Worm (Caenorhabditis elegans) whole organism, late embryonic: ENCODE data around the gene Y13C8A.1.

Source experiments
- ama-1 ChIP-seq: fragments of 150-350 bp; optimal IDR thresholded peaks from 2 replicates; lab custom pipeline; 2014
- ceh-30 ChIP-seq: fragments of 150-350 bp; optimal IDR thresholded peaks from 2 replicates; lab custom pipeline; 2014; ENCODE audit warnings: missing biosample characterization, missing genetic modification characterization
- dmd-4 ChIP-seq: sonication (generic microtip); optimal IDR thresholded peaks from 2 replicates; lab custom pipeline; 2016; ENCODE audit warnings: borderline replicate concordance, missing genetic modification characterization, missing compliant biosample characterization
- dve-1 ChIP-seq: sonication (generic microtip); optimal IDR thresholded peaks from 2 replicates; lab custom pipeline; 2017; ENCODE audit warnings: antibody characterized with exemption, mild to moderate bottlenecking, missing genetic modification characterization, missing compliant biosample characterization
- lin-11 ChIP-seq: fragments of 200-800 bp; sonication (Bioruptor generic); optimal IDR thresholded peaks from 2 replicates; lab custom pipeline; 2018; ENCODE audit warnings: mild to moderate bottlenecking, missing genetic modification characterization, missing compliant biosample characterization
- mec-3 ChIP-seq: sonication (generic microtip); optimal IDR thresholded peaks from 2 replicates; lab custom pipeline; 2016; ENCODE audit warnings: borderline replicate concordance, missing genetic modification characterization, missing compliant biosample characterization
- nfya-1 ChIP-seq: sonication (generic microtip); optimal IDR thresholded peaks from 2 replicates; lab custom pipeline; 2017; ENCODE audit warnings: missing genetic modification characterization, mild to moderate bottlenecking, missing compliant biosample characterization, antibody characterized with exemption, moderate library complexity
- nhr-11 ChIP-seq: fragments of 150-350 bp; optimal IDR thresholded peaks from 2 replicates; lab custom pipeline; 2014; ENCODE audit warnings: missing biosample characterization, missing genetic modification characterization
- pha-4 ChIP-seq: fragments of 150-350 bp; optimal IDR thresholded peaks from 2 replicates; lab custom pipeline; 2018; ENCODE audit warnings: missing biosample characterization, missing genetic modification reagents, missing genetic modification characterization
- rnt-1 ChIP-seq: sonication (generic microtip); optimal IDR thresholded peaks from 2 replicates; lab custom pipeline; 2016; ENCODE audit warnings: missing genetic modification characterization, missing compliant biosample characterization
- sox-4 ChIP-seq: sonication (generic microtip); optimal IDR thresholded peaks from 2 replicates; lab custom pipeline; 2017; ENCODE audit warnings: mild to moderate bottlenecking, missing genetic modification characterization, inconsistent platforms, missing compliant biosample characterization
- unc-86 ChIP-seq: sonication (generic microtip); optimal IDR thresholded peaks from 2 replicates; lab custom pipeline; 2016; ENCODE audit warnings: missing genetic modification characterization, missing compliant biosample characterization
- ztf-16 ChIP-seq: sonication (generic microtip); optimal IDR thresholded peaks from 2 replicates; lab custom pipeline; 2017; ENCODE audit warnings: missing genetic modification characterization, missing compliant biosample characterization

DNA sequence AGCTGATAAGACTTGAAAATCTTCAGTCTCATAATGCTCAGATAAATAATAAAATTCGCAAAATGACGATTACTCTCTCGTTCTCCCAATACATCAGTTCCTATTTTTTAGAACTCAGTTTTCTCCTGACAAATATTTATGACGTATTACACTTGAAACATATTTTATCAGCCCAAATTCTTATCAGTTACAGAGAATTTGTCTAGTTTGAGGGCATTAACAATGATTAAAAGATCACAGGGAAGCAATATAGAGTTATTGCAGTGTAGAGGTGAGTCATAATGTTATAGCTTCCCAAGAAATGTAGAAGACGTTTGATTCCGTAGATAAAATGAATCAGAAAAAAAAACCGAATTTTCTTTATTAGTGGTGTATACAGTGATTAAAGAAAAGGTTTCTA, 35.9 kb downstream of the Y13C8A.1 start:
- TF ChIP-seq rnt-1 (tag; lab: Kevin White, UChicago): no peak
- TF ChIP-seq lin-11 (tag; lab: Kevin White, UChicago): no peak
- TF ChIP-seq sox-4 (tag; lab: Kevin White, UChicago): no peak
- no peak for TF ChIP-seq dve-1
- no peak for TF ChIP-seq ztf-16 (tag; lab: Kevin White, UChicago)
- no peak for TF ChIP-seq dmd-4 (tag; lab: Kevin White, UChicago)
- TF ChIP-seq unc-86 (tag; lab: Kevin White, UChicago): no peak
- TF ChIP-seq ceh-30 (tag; lab: Kevin White, UChicago): no peak
- TF ChIP-seq mec-3: no peak
- no peak for TF ChIP-seq nfya-1 (tag; lab: Kevin White, UChicago)
- TF ChIP-seq pha-4 (tag; lab: Kevin White, UChicago): no peak
- TF ChIP-seq nhr-11 (tag; lab: Kevin White, UChicago): no peak
- TF ChIP-seq ama-1 (lab: Kevin White, UChicago): no peak
